Worm (Caenorhabditis elegans): ENCODE results near the gene T24B8.3.

DNA sequence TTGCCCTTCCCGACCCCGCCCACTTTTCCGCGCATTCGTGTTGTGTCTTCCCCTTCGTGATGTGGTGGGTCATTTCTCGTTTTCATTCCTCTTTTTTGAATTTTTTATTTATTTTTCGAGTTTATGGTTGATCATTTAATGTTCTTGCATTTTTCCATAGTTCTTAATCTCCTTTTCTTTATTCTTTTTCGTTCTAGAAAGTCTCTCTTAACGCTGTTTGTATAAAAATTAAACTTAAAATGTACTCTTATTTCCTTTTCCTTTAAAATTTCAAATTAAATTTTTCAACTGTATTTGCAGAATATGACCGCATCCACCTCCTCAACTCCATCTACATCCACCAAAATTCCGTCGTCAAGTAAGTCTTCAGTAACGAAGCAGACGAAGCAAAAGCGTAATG, 25.4 kb upstream of the T24B8.3 start, which contains the start of gene hlh-3:
- no peak for TF ChIP-seq nfya-1 (tag; optimal IDR thresholded peaks at IDR 0.05; ENCODE audit: insufficient read depth)
- no peak for TF ChIP-seq fos-1 (tag; optimal IDR thresholded peaks at IDR 0.05)
- TF ChIP-seq pha-4 (tag; optimal IDR thresholded peaks at IDR 0.05), result no peak
- TF ChIP-seq egl-27 (tag; optimal IDR thresholded peaks at IDR 0.05), result no peak
- TF ChIP-seq zag-1 (tag; optimal IDR thresholded peaks at IDR 0.05), result no peak
- no peak for TF ChIP-seq elt-2 (tag; optimal IDR thresholded peaks at IDR 0.05)
- TF ChIP-seq ceh-82 (tag; optimal IDR thresholded peaks at IDR 0.05), result no peak
- TF ChIP-seq elt-1 (tag; optimal IDR thresholded peaks at IDR 0.05), result no peak
- TF ChIP-seq ztf-11 (tag; optimal IDR thresholded peaks at IDR 0.05), result no peak
- TF ChIP-seq elt-3 (tag; optimal IDR thresholded peaks at IDR 0.05), result no peak
- no peak for TF ChIP-seq mdl-1 (tag; optimal IDR thresholded peaks at IDR 0.05)

All from whole organism, L3 larva.